Worm (Caenorhabditis elegans): ENCODE measurements around the gene amph-1.

Gene amph-1

ce11 chrIV:9669969-9670368 lies 22.3 kb upstream of the amph-1 start (continued):
- TF ChIP-seq elt-3 (tag; optimal IDR thresholded peaks at IDR 0.05) (peak in 2 of 6 experiments; percentile 2 to 68), hpl-2 (GFP tag; optimal IDR thresholded peaks at IDR 0.05) (no peak), zag-1 (tag; optimal IDR thresholded peaks at IDR 0.05) (no peak), ztf-11 (tag; optimal IDR thresholded peaks at IDR 0.05) (no peak), unc-30 (tag; optimal IDR thresholded peaks at IDR 0.05) (no peak), mdl-1 (tag; optimal IDR thresholded peaks at IDR 0.05) (peak; percentile 8 to 70), nhr-237 (tag; optimal IDR thresholded peaks at IDR 0.05) (no peak), fkh-8 (tag; optimal IDR thresholded peaks at IDR 0.05) (no peak), blmp-1 (tag; optimal IDR thresholded peaks at IDR 0.05) (peak; percentile 77), unc-86 (tag; optimal IDR thresholded peaks at IDR 0.05) (no peak), C16A3.4 (tag; optimal IDR thresholded peaks at IDR 0.05) (no peak), mef-2 (tag; optimal IDR thresholded peaks at IDR 0.05) (no peak), isw-1 (GFP tag; IDR thresholded peaks at IDR 0.05) (no peak), swsn-7 (tag; optimal IDR thresholded peaks at IDR 0.05) (peak; percentile 59), ces-1 (GFP tag; optimal IDR thresholded peaks at IDR 0.05) (no peak), egl-27 (tag; optimal IDR thresholded peaks at IDR 0.05) (no peak), ztf-4 (tag; optimal IDR thresholded peaks at IDR 0.05) (peak; percentile 25), tlp-1 (tag; optimal IDR thresholded peaks at IDR 0.05) (no peak), sup-37 (GFP tag; optimal IDR thresholded peaks at IDR 0.05) (no peak), alr-1 (tag; optimal IDR thresholded peaks at IDR 0.05; ENCODE audit: borderline replicate concordance) (no peak), sox-4 (tag; optimal IDR thresholded peaks at IDR 0.05) (no peak), nhr-12 (tag; optimal IDR thresholded peaks at IDR 0.05) (no peak), nhr-19 (GFP tag; conservative IDR thresholded peaks at IDR 0.05) (peak; percentile 73), aly-2 (tag; optimal IDR thresholded peaks at IDR 0.05) (no peak), mep-1 (tag; optimal IDR thresholded peaks at IDR 0.05) (peak; percentile 88), grh-1 (GFP tag; IDR thresholded peaks at IDR 0.05) (peak; percentile 79), xbp-1 (tag; optimal IDR thresholded peaks at IDR 0.05) (peak; percentile 57), pax-3 (tag; optimal IDR thresholded peaks at IDR 0.05) (no peak), fkh-10 (GFP tag; optimal IDR thresholded peaks at IDR 0.05) (no peak), ets-5 (GFP tag; IDR thresholded peaks at IDR 0.05) (no peak), hlh-17 (GFP tag; optimal IDR thresholded peaks at IDR 0.05; ENCODE audit: borderline replicate concordance) (no peak), nhr-47 (tag; optimal IDR thresholded peaks at IDR 0.05) (peak; percentile 67), lin-15B (tag; optimal IDR thresholded peaks at IDR 0.05) (no peak), ceh-8 (GFP tag; optimal IDR thresholded peaks at IDR 0.05) (no peak), nhr-28 (tag; optimal IDR thresholded peaks at IDR 0.05) (no peak), lin-13 (GFP tag; optimal IDR thresholded peaks at IDR 0.05) (peak; percentile 1), ceh-90 (tag; optimal IDR thresholded peaks at IDR 0.05) (no peak), zip-4 (GFP tag; optimal IDR thresholded peaks at IDR 0.05) (no peak), unc-62 (GFP tag; optimal IDR thresholded peaks at IDR 0.05) (no peak), nhr-84 (tag; optimal IDR thresholded peaks at IDR 0.05) (no peak), rnt-1 (tag; optimal IDR thresholded peaks at IDR 0.05) (peak; percentile 67), snu-23 (GFP tag; optimal IDR thresholded peaks at IDR 0.05) (peak; percentile 86), nhr-76 (tag; optimal IDR thresholded peaks at IDR 0.05) (no peak), efl-3 (GFP tag; optimal IDR thresholded peaks at IDR 0.05) (peak; percentile 12), sptf-1 (tag; optimal IDR thresholded peaks at IDR 0.05) (no peak), skn-1 (tag; optimal IDR thresholded peaks at IDR 0.05) (peak; percentile 20), irx-1 (tag; optimal IDR thresholded peaks at IDR 0.05) (peak; percentile 34), lin-39 (tag; optimal IDR thresholded peaks at IDR 0.05) (peak; percentile 30), dpl-1 (GFP tag; optimal IDR thresholded peaks at IDR 0.05) (peak; percentile 25 to 42 (median 38)), pag-3 (tag; optimal IDR thresholded peaks at IDR 0.05; ENCODE audit: borderline replicate concordance, insufficient read depth) (no peak), nhr-71 (tag; optimal IDR thresholded peaks at IDR 0.05) (peak; percentile 90)
